Worm (Caenorhabditis elegans) whole organism, young adult: Measurements from ENCODE around the gene R03G8.1.

Experiments used
- B0035.1 ChIP-seq: sonication (generic microtip); optimal IDR thresholded peaks from 2 replicates; lab custom pipeline; 2016; ENCODE audit warnings: missing genetic modification characterization, mild to moderate bottlenecking, missing compliant biosample characterization, missing genotype, missing genetic modification reagents
- F10E7.11 ChIP-seq: sonication (generic microtip); optimal IDR thresholded peaks from 2 replicates; lab custom pipeline; 2017; ENCODE audit warnings: mild to moderate bottlenecking, missing genetic modification characterization, moderate library complexity, missing compliant biosample characterization
- F22D6.2 ChIP-seq: sonication (generic microtip); optimal IDR thresholded peaks from 2 replicates; lab custom pipeline; 2016; ENCODE audit warnings: mild to moderate bottlenecking, missing genetic modification characterization, missing compliant biosample characterization
- F23B12.7 ChIP-seq: sonication (generic microtip); optimal IDR thresholded peaks from 2 replicates; lab custom pipeline; 2017; ENCODE audit warnings: missing genetic modification characterization, mild to moderate bottlenecking, missing compliant biosample characterization, antibody characterized with exemption, moderate library complexity; ENCODE audit not compliant: insufficient read depth
- Y53F4B.3 ChIP-seq: fragments of 200-800 bp; sonication (Bioruptor generic); IDR thresholded peaks from 2 replicates; pipeline ENCODE4 v1.3.6; 2022; ENCODE audit warnings: missing genetic modification reagents, missing genetic modification characterization, missing compliant biosample characterization
- ama-1 ChIP-seq, 3 experiments: fragments of 150-350 bp in 1 of 3; sonication (generic microtip) in 2 of 3; optimal IDR thresholded peaks; 2 replicates each; lab custom pipeline; 2014 to 2018; ENCODE audit warnings: missing biosample characterization in 2 of 3, missing genetic modification characterization in 2 of 3, missing genetic modification reagents in 2 of 3
- ccch-3 ChIP-seq: fragments of 200-800 bp; sonication (Bioruptor generic); optimal IDR thresholded peaks from 2 replicates; lab custom pipeline; 2018; ENCODE audit warnings: mild to moderate bottlenecking, missing genetic modification characterization, missing compliant biosample characterization
- ceh-58 ChIP-seq: fragments of 200-800 bp; sonication (Bioruptor generic); IDR thresholded peaks from 2 replicates; pipeline ENCODE4 v1.3.6; 2022; ENCODE audit warnings: missing genetic modification characterization, missing compliant biosample characterization
- ets-4 ChIP-seq: fragments of 200-800 bp; sonication (Bioruptor generic); optimal IDR thresholded peaks from 2 replicates; lab custom pipeline; 2018; ENCODE audit warnings: mild to moderate bottlenecking, missing genetic modification characterization, missing compliant biosample characterization
- hmg-1.2 ChIP-seq: fragments of 200-800 bp; sonication (Bioruptor generic); IDR thresholded peaks from 2 replicates; pipeline ENCODE4 v1.3.6; 2022; ENCODE audit warnings: missing genetic modification reagents, missing genetic modification characterization, missing compliant biosample characterization
- lin-35 ChIP-seq, 3 experiments: fragments of 150-350 bp in 2 of 3; sonication (generic microtip) in 1 of 3; optimal IDR thresholded peaks; 2 replicates each; lab custom pipeline; 2014 to 2018; ENCODE audit warnings: missing biosample characterization in 3 of 3, missing genetic modification characterization in 3 of 3, missing genetic modification reagents in 3 of 3
- pbrm-1 ChIP-seq: fragments of 200-800 bp; sonication (Bioruptor generic); IDR thresholded peaks from 2 replicates; pipeline ENCODE4 v1.3.6; 2022; ENCODE audit warnings: missing genetic modification reagents, missing genetic modification characterization, missing compliant biosample characterization
- unc-62 ChIP-seq: fragments of 150-350 bp; optimal IDR thresholded peaks from 2 replicates; lab custom pipeline; 2014; ENCODE audit warnings: missing biosample characterization, missing genetic modification reagents, missing genetic modification characterization
- ztf-26 ChIP-seq: sonication (generic microtip); optimal IDR thresholded peaks from 2 replicates; lab custom pipeline; 2017; ENCODE audit warnings: missing genetic modification characterization, missing compliant biosample characterization

DNA sequence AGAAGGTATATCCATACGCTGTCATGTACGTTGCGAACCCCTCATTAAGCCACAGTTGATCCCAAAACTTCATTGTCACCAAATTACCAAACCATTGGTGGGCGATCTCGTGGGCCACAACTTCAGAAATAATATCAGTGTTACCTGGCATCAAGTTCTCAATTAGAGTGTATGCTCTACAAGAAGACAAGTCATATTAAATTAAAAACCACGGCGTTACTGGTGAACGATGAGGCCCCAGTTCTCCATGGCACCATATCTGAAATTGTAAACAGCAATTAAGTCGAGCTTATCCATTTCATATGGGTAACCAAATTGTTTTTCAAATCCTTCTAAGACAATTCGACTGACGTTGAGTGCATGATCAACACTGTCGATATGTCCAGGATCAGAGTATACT, 18.5 kb downstream of the R03G8.1 start:
- TF ChIP-seq ama-1 (optimal IDR thresholded peaks at IDR 0.05; lab: Kevin White, UChicago) (no peak), ama-1 (GFP tag; optimal IDR thresholded peaks at IDR 0.05; lab: Kevin White, UChicago) (no peak), ets-4 (no peak), ceh-58 (GFP tag; lab: Robert Waterston, UW) (no peak), Y53F4B.3 (GFP tag; lab: Robert Waterston, UW) (no peak), F10E7.11 (tag; lab: Kevin White, UChicago) (no peak), F22D6.2 (tag; lab: Kevin White, UChicago) (no peak), B0035.1 (tag; lab: Kevin White, UChicago) (no peak), F23B12.7 (tag; lab: Kevin White, UChicago) (no peak), unc-62 (no peak), hmg-1.2 (no peak), ztf-26 (tag; lab: Kevin White, UChicago) (no peak), pbrm-1 (GFP tag; lab: Robert Waterston, UW) (no peak), ccch-3 (GFP tag; lab: Kevin White, UChicago) (no peak), lin-35 (GFP tag; optimal IDR thresholded peaks at IDR 0.05; lab: Kevin White, UChicago) (no peak)
